Worm (Caenorhabditis elegans): ENCODE measurements around the gene rfc-4.

The rfc-4 gene

DNA sequence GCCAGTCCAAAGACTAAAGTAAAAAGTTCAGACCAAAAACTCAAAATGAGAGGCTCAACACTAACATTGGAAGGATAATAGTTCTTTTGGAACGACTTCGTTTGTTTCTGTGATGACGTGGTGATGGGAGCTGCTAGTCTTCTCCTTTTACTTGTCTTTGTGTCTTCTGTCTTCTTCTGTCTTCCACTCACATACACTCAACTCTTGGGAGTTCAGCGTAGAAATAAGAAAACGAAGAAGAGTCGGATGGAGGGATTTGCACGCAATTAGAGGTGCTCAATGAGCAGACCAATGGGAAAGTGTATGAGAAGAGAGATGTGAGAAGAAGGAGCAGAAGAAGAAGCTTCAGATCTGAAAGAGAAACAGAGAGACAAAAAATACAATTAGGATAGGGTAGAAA is 40.0 kb downstream of the rfc-4 start:
- TF ChIP-seq hmg-4 (GFP tag; optimal IDR thresholded peaks at IDR 0.05) (no peak), ceh-13 (GFP tag; optimal IDR thresholded peaks at IDR 0.05) (no peak), B0310.2 (tag; optimal IDR thresholded peaks at IDR 0.05) (no peak), pes-1 (GFP tag; IDR thresholded peaks at IDR 0.05) (no peak), tbx-11 (GFP tag; IDR thresholded peaks at IDR 0.05) (no peak), scrt-1 (GFP tag; IDR thresholded peaks at IDR 0.05) (no peak), ceh-36 (tag; optimal IDR thresholded peaks at IDR 0.05) (no peak), ama-1 (optimal IDR thresholded peaks at IDR 0.05) (no peak), flt-1 (GFP tag; IDR thresholded peaks at IDR 0.05) (no peak), hnd-1 (tag; optimal IDR thresholded peaks at IDR 0.05) (no peak), aly-1 (tag; optimal IDR thresholded peaks at IDR 0.05) (no peak), F13C5.2 (tag; optimal IDR thresholded peaks at IDR 0.05) (no peak), tra-4 (tag; optimal IDR thresholded peaks at IDR 0.05) (no peak), sea-1 (GFP tag; conservative IDR thresholded peaks at IDR 0.05) (no peak), tbx-37 (GFP tag; conservative IDR thresholded peaks at IDR 0.05) (no peak)

DNA sequence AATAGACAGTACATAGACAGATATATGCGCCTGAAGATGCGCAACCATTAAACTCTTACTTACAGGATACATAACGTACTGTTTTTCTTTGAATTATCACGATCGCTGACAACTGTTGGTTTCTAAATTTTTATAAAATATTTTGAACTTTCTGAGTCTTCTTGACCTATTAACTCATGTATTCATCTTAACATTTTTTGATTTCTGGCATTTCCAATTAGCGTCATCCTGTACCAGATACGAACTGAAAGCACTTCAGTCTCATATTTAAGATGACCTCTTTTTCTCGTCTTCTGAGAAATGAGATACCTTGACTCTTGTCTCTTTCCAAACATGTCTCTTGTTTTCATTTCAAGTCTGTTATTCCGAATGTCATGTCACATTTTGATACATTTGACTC is 41.7 kb downstream of the rfc-4 start:
- TF ChIP-seq tbx-37 (GFP tag; conservative IDR thresholded peaks at IDR 0.05), result no peak
- no peak for TF ChIP-seq ama-1 (optimal IDR thresholded peaks at IDR 0.05)
- TF ChIP-seq ceh-36 (tag; optimal IDR thresholded peaks at IDR 0.05), result no peak
- TF ChIP-seq B0310.2 (tag; optimal IDR thresholded peaks at IDR 0.05), result no peak

- TF ChIP-seq B0310.2 (tag; optimal IDR thresholded peaks at IDR 0.05) (no peak), sea-1 (GFP tag; conservative IDR thresholded peaks at IDR 0.05) (no peak), tbx-37 (GFP tag; conservative IDR thresholded peaks at IDR 0.05) (no peak), tra-4 (tag; optimal IDR thresholded peaks at IDR 0.05) (no peak), flt-1 (GFP tag; IDR thresholded peaks at IDR 0.05) (no peak), tbx-11 (GFP tag; IDR thresholded peaks at IDR 0.05) (no peak), ama-1 (optimal IDR thresholded peaks at IDR 0.05) (no peak), hnd-1 (tag; optimal IDR thresholded peaks at IDR 0.05) (no peak), scrt-1 (GFP tag; IDR thresholded peaks at IDR 0.05) (no peak), ceh-36 (tag; optimal IDR thresholded peaks at IDR 0.05) (no peak), F13C5.2 (tag; optimal IDR thresholded peaks at IDR 0.05) (no peak), aly-1 (tag; optimal IDR thresholded peaks at IDR 0.05) (no peak), hmbx-1 (tag; optimal IDR thresholded peaks at IDR 0.05) (no peak), ceh-13 (GFP tag; optimal IDR thresholded peaks at IDR 0.05) (no peak), hmg-4 (GFP tag; optimal IDR thresholded peaks at IDR 0.05) (no peak), ets-7 (tag; optimal IDR thresholded peaks at IDR 0.05) (no peak), pes-1 (GFP tag; IDR thresholded peaks at IDR 0.05) (no peak)
Observed at ce11 chrIII:7019724-7020123, 47.7 kb downstream of the rfc-4 start.

- TF ChIP-seq F13C5.2 (tag; optimal IDR thresholded peaks at IDR 0.05), result no peak
- no peak for TF ChIP-seq flt-1 (GFP tag; IDR thresholded peaks at IDR 0.05)
- TF ChIP-seq scrt-1 (GFP tag; IDR thresholded peaks at IDR 0.05), result no peak
- no peak for TF ChIP-seq hnd-1 (tag; optimal IDR thresholded peaks at IDR 0.05)
- TF ChIP-seq ama-1 (optimal IDR thresholded peaks at IDR 0.05), result no peak
- TF ChIP-seq aly-1 (tag; optimal IDR thresholded peaks at IDR 0.05), result no peak
- no peak for TF ChIP-seq tra-4 (tag; optimal IDR thresholded peaks at IDR 0.05)
- no peak for TF ChIP-seq sea-1 (GFP tag; conservative IDR thresholded peaks at IDR 0.05)
- TF ChIP-seq hmg-4 (GFP tag; optimal IDR thresholded peaks at IDR 0.05), result no peak
- no peak for TF ChIP-seq B0310.2 (tag; optimal IDR thresholded peaks at IDR 0.05)
- no peak for TF ChIP-seq pes-1 (GFP tag; IDR thresholded peaks at IDR 0.05)
- TF ChIP-seq tbx-11 (GFP tag; IDR thresholded peaks at IDR 0.05), result no peak
- no peak for TF ChIP-seq ceh-36 (tag; optimal IDR thresholded peaks at IDR 0.05)
- no peak for TF ChIP-seq tbx-37 (GFP tag; conservative IDR thresholded peaks at IDR 0.05)
Observed at ce11 chrIII:7020500-7020899, 48.4 kb downstream of the rfc-4 start, which contains the start of gene col-8. col-8 (minus strand) TSS chrIII:7020600.

ce11 chrIII:7021156-7021637 is 49.1 kb downstream of the rfc-4 start, which contains the start of gene rfl-1:
rfl-1 (plus strand) TSS chrIII:7021206.
- TF ChIP-seq pes-1 (GFP tag; IDR thresholded peaks at IDR 0.05), result no peak
- TF ChIP-seq sea-1 (GFP tag; conservative IDR thresholded peaks at IDR 0.05), result no peak
- TF ChIP-seq B0310.2 (tag; optimal IDR thresholded peaks at IDR 0.05), result no peak
- no peak for TF ChIP-seq hmbx-1 (tag; optimal IDR thresholded peaks at IDR 0.05)
- TF ChIP-seq F13C5.2 (tag; optimal IDR thresholded peaks at IDR 0.05), result no peak
- TF ChIP-seq tra-4 (tag; optimal IDR thresholded peaks at IDR 0.05), result no peak
- TF ChIP-seq ceh-13 (GFP tag; optimal IDR thresholded peaks at IDR 0.05), result no peak
- TF ChIP-seq flt-1 (GFP tag; IDR thresholded peaks at IDR 0.05), result no peak
- TF ChIP-seq ama-1 (optimal IDR thresholded peaks at IDR 0.05), result no peak
- no peak for TF ChIP-seq hmg-4 (GFP tag; optimal IDR thresholded peaks at IDR 0.05)
- TF ChIP-seq tbx-11 (GFP tag; IDR thresholded peaks at IDR 0.05), result no peak
- TF ChIP-seq ets-7 (tag; optimal IDR thresholded peaks at IDR 0.05), result no peak
- TF ChIP-seq ceh-36 (tag; optimal IDR thresholded peaks at IDR 0.05), result no peak
- TF ChIP-seq hnd-1 (tag; optimal IDR thresholded peaks at IDR 0.05), result no peak

Data from whole organism, early embryonic.